Worm (Caenorhabditis elegans) whole organism, young adult: ENCODE data around the gene hrpa-1.
A peak's percentile ranks its signal among the peaks of the same experiment; 100 is the strongest.

ENCODE experiments used
- B0019.2 ChIP-seq: fragments of 200-800 bp; sonication (Bioruptor generic); conservative IDR thresholded peaks from 2 replicates; pipeline ENCODE4 v1.3.6; 2022; ENCODE audit warnings: missing genetic modification reagents, missing genetic modification characterization, missing compliant biosample characterization
- F23B12.7 ChIP-seq: sonication (generic microtip); optimal IDR thresholded peaks from 2 replicates; lab custom pipeline; 2017; ENCODE audit warnings: missing genetic modification characterization, mild to moderate bottlenecking, missing compliant biosample characterization, antibody characterized with exemption, moderate library complexity; ENCODE audit not compliant: insufficient read depth
- F49E8.2 ChIP-seq: sonication (generic microtip); optimal IDR thresholded peaks from 3 replicates; lab custom pipeline; 2017; ENCODE audit warnings: missing genetic modification characterization, mild to moderate bottlenecking, missing compliant biosample characterization, antibody characterized with exemption, moderate library complexity; ENCODE audit not compliant: insufficient read depth
- F52B5.7 ChIP-seq: sonication (generic microtip); optimal IDR thresholded peaks from 2 replicates; lab custom pipeline; 2016; ENCODE audit warnings: mild to moderate bottlenecking, missing genetic modification characterization, missing compliant biosample characterization
- Y53G8AR.9 ChIP-seq: fragments of 200-800 bp; sonication (Bioruptor generic); conservative IDR thresholded peaks from 2 replicates; pipeline ENCODE4 v1.3.6; 2022; ENCODE audit warnings: missing genetic modification reagents, missing genetic modification characterization, missing compliant biosample characterization
- Y95B8A.8 ChIP-seq: fragments of 200-800 bp; sonication (Bioruptor generic); IDR thresholded peaks from 2 replicates; pipeline ENCODE4 v1.3.6; 2022; ENCODE audit warnings: missing genetic modification reagents, missing genetic modification characterization, missing compliant biosample characterization
- akir-1 ChIP-seq: fragments of 200-800 bp; sonication (Bioruptor generic); optimal IDR thresholded peaks from 2 replicates; lab custom pipeline; 2018; ENCODE audit warnings: mild to moderate bottlenecking, missing genetic modification characterization, moderate library complexity, missing compliant biosample characterization
- aptf-2 ChIP-seq: fragments of 200-800 bp; sonication (Bioruptor generic); conservative IDR thresholded peaks from 2 replicates; pipeline ENCODE4 v1.3.6; 2022; ENCODE audit warnings: missing genetic modification reagents, missing genetic modification characterization, missing compliant biosample characterization
- attf-3 ChIP-seq: fragments of 200-800 bp; sonication (Bioruptor generic); conservative IDR thresholded peaks from 2 replicates; pipeline ENCODE4 v1.3.6; 2022; ENCODE audit warnings: missing genetic modification reagents, missing genetic modification characterization, missing compliant biosample characterization
- ccch-3 ChIP-seq: fragments of 200-800 bp; sonication (Bioruptor generic); optimal IDR thresholded peaks from 2 replicates; lab custom pipeline; 2018; ENCODE audit warnings: mild to moderate bottlenecking, missing genetic modification characterization, missing compliant biosample characterization
- cebp-1 ChIP-seq, 2 experiments: fragments of 200-800 bp in 1 of 2; sonication (Bioruptor generic) in 1 of 2; sonication (generic microtip) in 1 of 2; IDR thresholded peaks in 1 of 2; optimal IDR thresholded peaks in 1 of 2; 2 replicates each; pipeline versions ENCODE4 v1.3.6 to Lab custom; 2017 to 2022; ENCODE audit warnings: missing compliant biosample characterization in 2 of 2, missing genetic modification characterization in 2 of 2, mild to moderate bottlenecking in 1 of 2, missing genetic modification reagents in 1 of 2, moderate library complexity in 1 of 2
- chd-7 ChIP-seq: sonication (generic microtip); optimal IDR thresholded peaks from 2 replicates; lab custom pipeline; 2016; ENCODE audit warnings: mild to moderate bottlenecking, missing genetic modification characterization, moderate library complexity, missing compliant biosample characterization
- dox-1 ChIP-seq: fragments of 200-800 bp; sonication (Bioruptor generic); IDR thresholded peaks from 2 replicates; pipeline ENCODE4 v1.3.6; 2022; ENCODE audit warnings: missing genetic modification reagents, missing genetic modification characterization, missing compliant biosample characterization
- dpff-1 ChIP-seq: sonication (generic microtip); optimal IDR thresholded peaks from 2 replicates; lab custom pipeline; 2017; ENCODE audit warnings: mild to moderate bottlenecking, missing genetic modification characterization, missing compliant biosample characterization
- ekl-4 ChIP-seq: fragments of 200-800 bp; sonication (Bioruptor generic); IDR thresholded peaks from 2 replicates; pipeline ENCODE4 v1.3.6; 2022; ENCODE audit warnings: missing genetic modification reagents, missing genetic modification characterization, missing compliant biosample characterization
- ets-4 ChIP-seq: fragments of 200-800 bp; sonication (Bioruptor generic); optimal IDR thresholded peaks from 2 replicates; lab custom pipeline; 2018; ENCODE audit warnings: mild to moderate bottlenecking, missing genetic modification characterization, missing compliant biosample characterization
- hlh-12 ChIP-seq: sonication (generic microtip); optimal IDR thresholded peaks from 2 replicates; lab custom pipeline; 2016; ENCODE audit warnings: missing genetic modification characterization, missing compliant biosample characterization
- hrde-1 ChIP-seq: sonication (generic microtip); optimal IDR thresholded peaks from 2 replicates; lab custom pipeline; 2016; ENCODE audit warnings: missing genetic modification characterization, mild to moderate bottlenecking, missing compliant biosample characterization, moderate library complexity, missing genotype, missing genetic modification reagents, borderline replicate concordance
- let-526 ChIP-seq: fragments of 200-800 bp; sonication (Bioruptor generic); IDR thresholded peaks from 2 replicates; pipeline ENCODE4 v1.3.6; 2022; ENCODE audit warnings: missing genetic modification reagents, missing genetic modification characterization, missing compliant biosample characterization
- lin-26 ChIP-seq: fragments of 200-800 bp; sonication (Bioruptor generic); IDR thresholded peaks from 2 replicates; pipeline ENCODE4 v1.3.6; 2022; ENCODE audit warnings: missing genetic modification reagents, missing genetic modification characterization, missing compliant biosample characterization
- lin-40 ChIP-seq: sonication (generic microtip); optimal IDR thresholded peaks from 2 replicates; lab custom pipeline; 2016; ENCODE audit warnings: missing genetic modification characterization, mild to moderate bottlenecking, missing compliant biosample characterization, missing genotype, missing genetic modification reagents
- lir-1 ChIP-seq: fragments of 200-800 bp; sonication (Bioruptor generic); conservative IDR thresholded peaks from 2 replicates; pipeline ENCODE4 v1.3.6; 2022; ENCODE audit warnings: missing genetic modification reagents, missing genetic modification characterization, missing compliant biosample characterization
- lsl-1 ChIP-seq: fragments of 200-800 bp; sonication (Bioruptor generic); optimal IDR thresholded peaks from 2 replicates; lab custom pipeline; 2018; ENCODE audit warnings: mild to moderate bottlenecking, missing genetic modification characterization, moderate library complexity, missing compliant biosample characterization
- madf-6 ChIP-seq: fragments of 200-800 bp; sonication (Bioruptor generic); IDR thresholded peaks from 2 replicates; pipeline ENCODE4 v1.3.6; 2022; ENCODE audit warnings: missing genetic modification reagents, missing genetic modification characterization, missing compliant biosample characterization
- madf-8 ChIP-seq: fragments of 200-800 bp; sonication (Bioruptor generic); conservative IDR thresholded peaks from 2 replicates; pipeline ENCODE4 v1.3.6; 2022; ENCODE audit warnings: missing genetic modification reagents, missing genetic modification characterization, missing compliant biosample characterization
- mcd-1 ChIP-seq: fragments of 200-800 bp; sonication (Bioruptor generic); IDR thresholded peaks from 2 replicates; pipeline ENCODE4 v1.3.6; 2022; ENCODE audit warnings: missing genetic modification reagents, missing genetic modification characterization, missing compliant biosample characterization
- mes-4 ChIP-seq: sonication (generic microtip); optimal IDR thresholded peaks from 2 replicates; lab custom pipeline; 2016; ENCODE audit warnings: missing genotype, missing genetic modification characterization, missing compliant biosample characterization
- nfyb-1 ChIP-seq: fragments of 200-800 bp; sonication (Bioruptor generic); IDR thresholded peaks from 2 replicates; pipeline ENCODE4 v1.3.6; 2022; ENCODE audit warnings: missing genetic modification reagents, missing genetic modification characterization, missing compliant biosample characterization
- nhr-27 ChIP-seq: fragments of 200-800 bp; sonication (Bioruptor generic); optimal IDR thresholded peaks from 2 replicates; lab custom pipeline; 2018; ENCODE audit warnings: mild to moderate bottlenecking, missing genetic modification characterization, moderate library complexity, missing compliant biosample characterization
- nhr-90 ChIP-seq: sonication (generic microtip); optimal IDR thresholded peaks from 2 replicates; lab custom pipeline; 2016; ENCODE audit warnings: missing genotype, mild to moderate bottlenecking, missing genetic modification characterization, missing compliant biosample characterization
- pbrm-1 ChIP-seq: fragments of 200-800 bp; sonication (Bioruptor generic); IDR thresholded peaks from 2 replicates; pipeline ENCODE4 v1.3.6; 2022; ENCODE audit warnings: missing genetic modification reagents, missing genetic modification characterization, missing compliant biosample characterization
- rec-8 ChIP-seq, 2 experiments: sonication (generic microtip); optimal IDR thresholded peaks; 2 replicates each; lab custom pipeline; 2016; ENCODE audit warnings: mild to moderate bottlenecking in 2 of 2, missing genetic modification characterization in 2 of 2, missing genetic modification reagents in 2 of 2, missing genotype in 2 of 2, missing biosample characterization in 1 of 2, missing compliant biosample characterization in 1 of 2, moderate library complexity in 1 of 2
- repo-1 ChIP-seq: sonication (generic microtip); optimal IDR thresholded peaks from 2 replicates; lab custom pipeline; 2017; ENCODE audit warnings: mild to moderate bottlenecking, missing genetic modification characterization, missing compliant biosample characterization
- rpc-1 ChIP-seq, 2 experiments: fragments of 150-350 bp in 1 of 2; sonication (generic microtip) in 1 of 2; optimal IDR thresholded peaks; 2 replicates each; lab custom pipeline; 2014 to 2018; ENCODE audit warnings: missing biosample characterization in 1 of 2, missing genetic modification characterization in 1 of 2, missing genetic modification reagents in 1 of 2, missing genotype in 1 of 2
- snpc-3.4 ChIP-seq: sonication (generic microtip); optimal IDR thresholded peaks from 2 replicates; lab custom pipeline; 2017; ENCODE audit warnings: missing genetic modification characterization, mild to moderate bottlenecking, missing compliant biosample characterization, antibody characterized with exemption, moderate library complexity, missing genotype, missing genetic modification reagents
- snpc-4 ChIP-seq, 5 experiments: fragments of 150-350 bp in 1 of 5; sonication (generic microtip) in 4 of 5; optimal IDR thresholded peaks; 2 replicates each; lab custom pipeline; 2014 to 2018; ENCODE audit warnings: missing genetic modification characterization in 5 of 5, missing biosample characterization in 3 of 5, antibody characterized with exemption in 2 of 5, mild to moderate bottlenecking in 2 of 5, missing compliant biosample characterization in 2 of 5, missing genotype in 2 of 5, moderate library complexity in 2 of 5, missing genetic modification reagents in 1 of 5
- sptf-2 ChIP-seq: fragments of 200-800 bp; sonication (Bioruptor generic); optimal IDR thresholded peaks from 2 replicates; lab custom pipeline; 2018; ENCODE audit warnings: mild to moderate bottlenecking, missing genetic modification characterization, missing compliant biosample characterization
- tbp1 ChIP-seq: fragments of 200-800 bp; sonication (Bioruptor generic); optimal IDR thresholded peaks from 2 replicates; lab custom pipeline; 2018; ENCODE audit warnings: mild to moderate bottlenecking, missing genetic modification characterization, missing compliant biosample characterization
- zfh-2 ChIP-seq: fragments of 200-800 bp; sonication (Bioruptor generic); conservative IDR thresholded peaks from 2 replicates; pipeline ENCODE4 v1.3.6; 2022; ENCODE audit warnings: missing genetic modification reagents, missing genetic modification characterization, missing compliant biosample characterization
- ztf-6 ChIP-seq: fragments of 200-800 bp; sonication (Bioruptor generic); IDR thresholded peaks from 2 replicates; pipeline ENCODE4 v1.3.6; 2022; ENCODE audit warnings: missing genetic modification reagents, missing genetic modification characterization, missing compliant biosample characterization

hrpa-1 gene

DNA sequence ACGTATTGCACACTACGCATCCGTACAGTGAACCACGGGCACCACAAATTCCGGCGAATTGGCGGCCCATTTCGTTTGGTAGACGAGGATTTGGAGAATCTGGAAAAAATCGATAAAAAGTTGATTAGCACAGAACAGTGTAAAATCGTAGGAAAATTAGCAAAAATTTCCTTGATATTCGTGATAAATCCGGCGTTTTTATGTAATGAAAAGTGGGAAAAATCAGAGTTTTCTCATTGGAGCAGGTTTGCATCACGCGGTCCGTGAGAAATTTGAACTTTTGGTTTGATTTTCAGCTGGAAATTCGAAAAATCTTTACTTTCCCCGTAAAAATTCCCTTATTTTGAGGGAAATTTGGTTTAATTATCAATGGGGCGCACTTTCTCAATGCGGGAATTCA is 45.4 kb upstream of the hrpa-1 start, which contains the start of gene B0546.4:
Gene B0546.4 (minus strand): TSS at position 101 of the 400 bp plus-strand sequence.
- TF ChIP-seq hrde-1 (tag; lab: Kevin White, UChicago) (no peak), hlh-12 (tag; lab: Kevin White, UChicago) (no peak), pbrm-1 (GFP tag; lab: Robert Waterston, UW) (no peak), madf-8 (GFP tag; lab: Robert Waterston, UW) (no peak), repo-1 (tag; lab: Kevin White, UChicago) (no peak), let-526 (GFP tag; lab: Robert Waterston, UW) (no peak), dpff-1 (tag; lab: Kevin White, UChicago) (no peak), mcd-1 (GFP tag; lab: Robert Waterston, UW) (no peak)

DNA sequence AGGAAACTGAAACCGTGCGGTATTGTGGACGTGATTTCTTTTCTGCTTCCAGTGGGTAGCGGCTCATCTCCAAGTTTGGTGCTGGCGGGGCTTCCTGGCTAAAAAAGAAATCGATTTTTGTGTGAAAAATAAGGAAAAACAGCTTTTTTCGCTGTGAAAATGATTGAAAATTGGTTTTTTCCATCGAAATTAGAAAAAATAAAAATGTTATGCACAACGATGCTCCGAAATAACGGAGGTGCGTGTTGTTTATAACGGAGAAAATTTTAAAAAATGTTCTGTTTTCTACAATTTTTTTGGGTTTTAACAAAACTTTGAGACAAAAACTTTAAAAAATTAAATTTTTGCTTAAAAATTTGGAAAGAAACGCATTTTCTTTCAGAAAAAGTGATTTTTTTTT is 44.5 kb upstream of the hrpa-1 start:
- TF ChIP-seq ztf-6 (GFP tag; lab: Robert Waterston, UW) (no peak), attf-3 (GFP tag; lab: Robert Waterston, UW) (peak; percentile 65; the same call in 1 of the 2 replicates), snpc-4 (GFP tag; optimal IDR thresholded peaks at IDR 0.05; lab: Kevin White, UChicago) (no peak), snpc-4 (tag; optimal IDR thresholded peaks at IDR 0.05; lab: Kevin White, UChicago) (no peak), snpc-3.4 (tag; lab: Kevin White, UChicago) (no peak), mes-4 (no peak), Y95B8A.8 (GFP tag; lab: Robert Waterston, UW) (no peak), chd-7 (tag; lab: Kevin White, UChicago) (no peak)

DNA sequence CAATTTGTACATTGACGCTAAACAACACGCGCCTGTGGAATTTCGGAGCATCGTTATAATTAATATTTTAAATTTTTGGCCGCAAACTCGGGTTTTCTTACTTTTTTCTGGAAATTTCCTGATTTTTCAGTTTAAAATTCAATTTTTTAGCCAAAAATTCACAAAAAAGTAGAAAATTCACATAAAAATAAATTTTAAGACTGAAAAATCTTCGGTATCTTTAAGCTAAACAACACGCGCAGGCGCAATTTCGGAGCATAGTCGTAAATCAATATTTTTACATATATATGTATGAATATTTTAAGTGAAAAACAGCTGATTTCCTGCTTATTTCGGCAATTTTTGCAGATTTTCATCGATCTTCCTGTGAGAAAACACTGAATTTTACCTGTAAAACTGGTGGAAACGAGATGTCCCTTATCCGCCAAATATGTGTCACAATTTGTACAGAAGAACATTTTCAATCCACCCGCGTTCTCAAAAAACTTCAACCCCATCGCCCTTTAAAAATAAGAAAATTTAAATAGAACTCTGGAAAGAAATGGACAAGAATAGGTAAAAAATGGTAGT is 43.8 kb upstream of the hrpa-1 start, which contains the start of gene B0546.3:
Gene B0546.3 (minus strand): TSS at position 504 of the 570 bp plus-strand sequence.
- TF ChIP-seq attf-3 (GFP tag; lab: Robert Waterston, UW) (peak; percentile 30; the same call in 1 of the 2 replicates), sptf-2 (no peak), akir-1 (no peak), cebp-1 (GFP tag; IDR thresholded peaks at IDR 0.05; lab: Robert Waterston, UW) (no peak), cebp-1 (tag; optimal IDR thresholded peaks at IDR 0.05; lab: Kevin White, UChicago) (no peak), ets-4 (GFP tag; lab: Kevin White, UChicago) (no peak), lin-26 (no peak), Y53G8AR.9 (GFP tag; lab: Robert Waterston, UW) (0 out of 2 replicates have a peak, but pooled peaks have one; percentile 34), B0019.2 (GFP tag; lab: Robert Waterston, UW) (no peak), zfh-2 (no peak), rpc-1 (optimal IDR thresholded peaks at IDR 0.05; lab: Kevin White, UChicago) (no peak), rpc-1 (tag; optimal IDR thresholded peaks at IDR 0.05; lab: Kevin White, UChicago) (no peak), dox-1 (GFP tag; lab: Robert Waterston, UW) (0 out of 2 replicates have a peak, but pooled peaks have one; percentile 10), nfyb-1 (GFP tag; lab: Robert Waterston, UW) (0 out of 2 replicates have a peak, but pooled peaks have one; percentile 57), hrde-1 (tag; lab: Kevin White, UChicago) (no peak), nhr-27 (tag; lab: Kevin White, UChicago) (no peak), aptf-2 (GFP tag; lab: Robert Waterston, UW) (no peak), madf-6 (0 out of 2 replicates have a peak, but pooled peaks have one; percentile 25), lir-1 (GFP tag; lab: Robert Waterston, UW) (no peak), F49E8.2 (tag; lab: Kevin White, UChicago) (no peak), let-526 (GFP tag; lab: Robert Waterston, UW) (no peak), ccch-3 (GFP tag; lab: Kevin White, UChicago) (no peak), F52B5.7 (tag; lab: Kevin White, UChicago) (no peak), lin-40 (tag; lab: Kevin White, UChicago) (no peak), tbp1 (GFP tag; lab: Kevin White, UChicago) (no peak), nhr-90 (tag; lab: Kevin White, UChicago) (no peak), lsl-1 (GFP tag; lab: Kevin White, UChicago) (no peak), ekl-4 (GFP tag; lab: Robert Waterston, UW) (peak; percentile 47; the same call in 1 of the 2 replicates), rec-8 (tag; optimal IDR thresholded peaks at IDR 0.05; lab: Kevin White, UChicago) (no peak), snpc-4 (GFP tag; optimal IDR thresholded peaks at IDR 0.05; lab: Kevin White, UChicago) (no peak), snpc-4 (tag; optimal IDR thresholded peaks at IDR 0.05; lab: Kevin White, UChicago) (peak in 1 of 4 experiments; percentile 11), F23B12.7 (tag; lab: Kevin White, UChicago) (no peak)
